Fruit fly (Drosophila melanogaster) whole organism, embryonic: ENCODE results near the gene CG15201.

Experiments
- CG10209 ChIP-seq: fragments of 200-800 bp; sonication (Bioruptor generic); optimal IDR thresholded peaks from 3 replicates; lab custom pipeline; 2017; ENCODE audit warnings: missing biosample characterization, mild to moderate bottlenecking, missing genetic modification characterization, missing genetic modification reagents
- CG1024 ChIP-seq: fragments of 200-800 bp; sonication (Bioruptor generic); IDR thresholded peaks from 2 replicates; pipeline ENCODE4 v1.3.6; 2022; ENCODE audit warnings: missing biosample characterization, missing genetic modification characterization
- CG12659 ChIP-seq: fragments of 200-800 bp; sonication (Bioruptor generic); optimal IDR thresholded peaks from 3 replicates; lab custom pipeline; 2017; ENCODE audit warnings: mild to moderate bottlenecking, missing biosample characterization, missing genetic modification reagents, missing genetic modification characterization
- CG12769 ChIP-seq: fragments of 200-800 bp; sonication (Bioruptor generic); optimal IDR thresholded peaks from 2 replicates; lab custom pipeline; 2019; ENCODE audit warnings: missing biosample characterization, mild to moderate bottlenecking, missing genetic modification characterization, moderate library complexity
- CG2120 ChIP-seq: fragments of 200-800 bp; sonication (Bioruptor generic); optimal IDR thresholded peaks from 3 replicates; lab custom pipeline; 2016; ENCODE audit warnings: missing biosample characterization, missing genetic modification characterization
- CG2199 ChIP-seq: fragments of 200-800 bp; sonication (Bioruptor generic); IDR thresholded peaks from 3 replicates; pipeline ENCODE4 v1.3.6; 2022; ENCODE audit warnings: missing biosample characterization, missing genetic modification characterization
- CG32532 ChIP-seq: fragments of 200-800 bp; sonication (Bioruptor generic); IDR thresholded peaks from 2 replicates; pipeline ENCODE4 v1.3.6; 2022; ENCODE audit warnings: missing biosample characterization, missing genetic modification characterization
- CG3407 ChIP-seq: fragments of 200-800 bp; sonication (Bioruptor generic); optimal IDR thresholded peaks from 2 replicates; lab custom pipeline; 2018; ENCODE audit warnings: missing biosample characterization, mild to moderate bottlenecking, missing genetic modification characterization
- CG3995 ChIP-seq: fragments of 200-800 bp; sonication (Bioruptor generic); optimal IDR thresholded peaks from 3 replicates; lab custom pipeline; 2016; ENCODE audit warnings: missing biosample characterization, missing genetic modification characterization
- CG42726 ChIP-seq: fragments of 200-800 bp; sonication (Bioruptor generic); IDR thresholded peaks from 2 replicates; pipeline ENCODE4 v1.3.6; 2022; ENCODE audit warnings: missing biosample characterization, missing genetic modification characterization; ENCODE audit not compliant: partially characterized antibody
- CG4328 ChIP-seq: fragments of 200-800 bp; sonication (Bioruptor generic); optimal IDR thresholded peaks from 3 replicates; lab custom pipeline; 2017; ENCODE audit warnings: missing biosample characterization, missing genetic modification reagents, missing genetic modification characterization
- CG6813 ChIP-seq: fragments of 200-800 bp; sonication (Bioruptor generic); optimal IDR thresholded peaks from 2 replicates; lab custom pipeline; 2017; ENCODE audit warnings: missing biosample characterization, missing genetic modification characterization, mild to moderate bottlenecking, moderate library complexity, missing genetic modification reagents
- CG7839 ChIP-seq: fragments of 200-800 bp; sonication (Bioruptor generic); optimal IDR thresholded peaks from 3 replicates; lab custom pipeline; 2018; ENCODE audit warnings: missing biosample characterization, mild to moderate bottlenecking, missing genetic modification characterization, moderate library complexity
- CG8281 ChIP-seq: fragments of 200-800 bp; sonication (Bioruptor generic); optimal IDR thresholded peaks from 2 replicates; lab custom pipeline; 2018; ENCODE audit warnings: missing biosample characterization, mild to moderate bottlenecking, missing genetic modification characterization, moderate library complexity
- Dfd ChIP-seq, 2 experiments: fragments of >200 bp; optimal IDR thresholded peaks; 2 replicates each; lab custom pipeline; 2017; ENCODE audit warnings: missing biosample characterization in 2 of 2, missing genetic modification characterization in 2 of 2
- Hand ChIP-seq: fragments of 200-800 bp; sonication (Bioruptor generic); optimal IDR thresholded peaks from 2 replicates; lab custom pipeline; 2017; ENCODE audit warnings: mild to moderate bottlenecking, missing biosample characterization, missing genetic modification reagents, missing genetic modification characterization
- Jarid2 ChIP-seq: fragments of 200-800 bp; sonication (Bioruptor generic); optimal IDR thresholded peaks from 3 replicates; lab custom pipeline; 2017; ENCODE audit warnings: mild to moderate bottlenecking, missing biosample characterization, missing genetic modification reagents, missing genetic modification characterization
- Lhr ChIP-seq: fragments of 200-800 bp; sonication (Bioruptor generic); optimal IDR thresholded peaks from 3 replicates; lab custom pipeline; 2017; ENCODE audit warnings: mild to moderate bottlenecking, missing biosample characterization, missing genetic modification reagents, missing genetic modification characterization
- NC2α ChIP-seq: fragments of 200-800 bp; sonication (Bioruptor generic); optimal IDR thresholded peaks from 2 replicates; lab custom pipeline; 2016; ENCODE audit warnings: missing biosample characterization, missing genetic modification characterization
- NFAT ChIP-seq: fragments of 200-800 bp; sonication (Bioruptor generic); IDR thresholded peaks from 2 replicates; pipeline ENCODE4 v1.3.6; 2022; ENCODE audit warnings: missing biosample characterization, missing genetic modification characterization
- NK7.1 ChIP-seq: fragments of 200-800 bp; sonication (Bioruptor generic); optimal IDR thresholded peaks from 3 replicates; lab custom pipeline; 2016; ENCODE audit warnings: missing biosample characterization, missing genetic modification characterization
- Nf-YB ChIP-seq: fragments of 200-800 bp; sonication (Bioruptor generic); optimal IDR thresholded peaks from 3 replicates; lab custom pipeline; 2019; ENCODE audit warnings: missing biosample characterization, mild to moderate bottlenecking, missing genetic modification characterization, moderate library complexity
- Side ChIP-seq: fragments of 200-800 bp; sonication (Bioruptor generic); optimal IDR thresholded peaks from 2 replicates; lab custom pipeline; 2016; ENCODE audit warnings: missing biosample characterization, missing genetic modification characterization
- Taf1 ChIP-seq: fragments of 200-800 bp; sonication (Bioruptor generic); IDR thresholded peaks from 2 replicates; pipeline ENCODE4 v1.3.6; 2022; ENCODE audit warnings: missing biosample characterization, missing genetic modification characterization
- Xrp1 ChIP-seq: fragments of 200-800 bp; sonication (Bioruptor generic); IDR thresholded peaks from 2 replicates; pipeline ENCODE4 v1.3.6; 2022; ENCODE audit warnings: missing biosample characterization, missing genetic modification characterization
- YL-1 ChIP-seq: fragments of 200-800 bp; sonication (Bioruptor generic); optimal IDR thresholded peaks from 3 replicates; lab custom pipeline; 2017; ENCODE audit warnings: missing biosample characterization, mild to moderate bottlenecking, missing genetic modification characterization
- ash1 ChIP-seq: fragments of 200-800 bp; sonication (Bioruptor generic); optimal IDR thresholded peaks from 2 replicates; lab custom pipeline; 2018; ENCODE audit warnings: missing biosample characterization, mild to moderate bottlenecking, missing genetic modification characterization
- cg ChIP-seq: fragments of 200-800 bp; sonication (Bioruptor generic); optimal IDR thresholded peaks from 3 replicates; lab custom pipeline; 2019; ENCODE audit warnings: missing biosample characterization, mild to moderate bottlenecking, missing genetic modification characterization, moderate library complexity
- ci ChIP-seq: fragments of 200-800 bp; sonication (Bioruptor generic); IDR thresholded peaks from 3 replicates; pipeline ENCODE4 v1.3.6; 2022; ENCODE audit warnings: missing biosample characterization, missing genetic modification characterization
- cwo ChIP-seq: fragments of 200-800 bp; sonication (Bioruptor generic); optimal IDR thresholded peaks from 3 replicates; lab custom pipeline; 2017; ENCODE audit warnings: missing biosample characterization, missing genetic modification characterization, mild to moderate bottlenecking, moderate library complexity, missing genetic modification reagents
- dysf ChIP-seq: fragments of 200-800 bp; sonication (Bioruptor generic); IDR thresholded peaks from 3 replicates; pipeline ENCODE4 v1.3.6; 2022; ENCODE audit warnings: missing biosample characterization, missing genetic modification characterization
- grn ChIP-seq: fragments of 200-800 bp; sonication (Bioruptor generic); optimal IDR thresholded peaks from 3 replicates; lab custom pipeline; 2017; ENCODE audit warnings: missing biosample characterization, missing genetic modification characterization
- ham ChIP-seq: fragments of 200-800 bp; sonication (Bioruptor generic); IDR thresholded peaks from 2 replicates; pipeline ENCODE4 v1.3.6; 2022; ENCODE audit warnings: missing biosample characterization, missing genetic modification characterization
- lov ChIP-seq, 2 experiments: fragments of 200-800 bp in 1 of 2; fragments of >200 bp in 1 of 2; sonication (Bioruptor generic) in 1 of 2; IDR thresholded peaks in 1 of 2; optimal IDR thresholded peaks in 1 of 2; 2 replicates in 1 of 2; 3 replicates in 1 of 2; pipeline versions ENCODE4 v1.3.6 to Lab custom; 2017 to 2022; ENCODE audit warnings: missing biosample characterization in 1 of 2, missing genetic modification characterization in 1 of 2
- luna ChIP-seq: fragments of 200-800 bp; sonication (Bioruptor generic); optimal IDR thresholded peaks from 2 replicates; lab custom pipeline; 2016; ENCODE audit warnings: missing biosample characterization, missing genetic modification characterization
- mld ChIP-seq: fragments of 200-800 bp; sonication (Bioruptor generic); IDR thresholded peaks from 3 replicates; pipeline ENCODE4 v1.3.6; 2022; ENCODE audit warnings: missing biosample characterization, missing genetic modification characterization; ENCODE audit not compliant: partially characterized antibody
- nerfin-2 ChIP-seq: fragments of 200-800 bp; sonication (Bioruptor generic); IDR thresholded peaks from 2 replicates; pipeline ENCODE4 v1.3.6; 2022; ENCODE audit warnings: missing biosample characterization, missing genetic modification characterization; ENCODE audit not compliant: partially characterized antibody
- pan ChIP-seq, 4 experiments: fragments of >200 bp in 3 of 4; fragments of 200-800 bp in 1 of 4; sonication (Bioruptor generic) in 1 of 4; optimal IDR thresholded peaks in 3 of 4; IDR thresholded peaks in 1 of 4; 2 replicates each; pipeline versions ENCODE4 v1.3.6 to Lab custom; 2017 to 2022; ENCODE audit warnings: missing biosample characterization in 2 of 4, missing genetic modification characterization in 2 of 4, mixed read lengths in 1 of 4
- phol ChIP-seq: fragments of 200-800 bp; sonication (Bioruptor generic); optimal IDR thresholded peaks from 3 replicates; lab custom pipeline; 2018; ENCODE audit warnings: missing biosample characterization, mild to moderate bottlenecking, missing genetic modification characterization, moderate library complexity
- pros ChIP-seq: fragments of 200-800 bp; sonication (Bioruptor generic); optimal IDR thresholded peaks from 3 replicates; lab custom pipeline; 2019; ENCODE audit warnings: missing biosample characterization, mild to moderate bottlenecking, missing genetic modification characterization, moderate library complexity
- psq ChIP-seq: fragments of 200-800 bp; sonication (Bioruptor generic); optimal IDR thresholded peaks from 2 replicates; lab custom pipeline; 2017; ENCODE audit warnings: missing biosample characterization, missing genetic modification characterization
- run ChIP-seq: fragments of 200-800 bp; sonication (Bioruptor generic); optimal IDR thresholded peaks from 3 replicates; lab custom pipeline; 2018; ENCODE audit warnings: missing biosample characterization, mild to moderate bottlenecking, missing genetic modification characterization
- sens ChIP-seq: fragments of 200-800 bp; sonication (Bioruptor generic); peaks from one replicate; lab custom pipeline; 2016; ENCODE audit warnings: missing biosample characterization, missing genetic modification characterization
- slou ChIP-seq: fragments of 200-800 bp; sonication (Bioruptor generic); optimal IDR thresholded peaks from 3 replicates; lab custom pipeline; 2016; ENCODE audit warnings: missing biosample characterization, missing genetic modification characterization
- stwl ChIP-seq: fragments of 200-800 bp; sonication (Bioruptor generic); optimal IDR thresholded peaks from 3 replicates; lab custom pipeline; 2018; ENCODE audit warnings: missing biosample characterization, mild to moderate bottlenecking, missing genetic modification characterization, moderate library complexity
- tio ChIP-seq: fragments of 200-800 bp; sonication (Bioruptor generic); optimal IDR thresholded peaks from 2 replicates; lab custom pipeline; 2017; ENCODE audit warnings: missing biosample characterization, missing genetic modification characterization, inconsistent platforms
- vvl ChIP-seq: fragments of 200-800 bp; sonication (Bioruptor generic); IDR thresholded peaks from 2 replicates; pipeline ENCODE4 v1.3.6; 2022; ENCODE audit warnings: missing biosample characterization, missing genetic modification characterization
- zen ChIP-seq: fragments of 200-800 bp; sonication (Bioruptor generic); optimal IDR thresholded peaks from 3 replicates; lab custom pipeline; 2018; ENCODE audit warnings: missing biosample characterization, mild to moderate bottlenecking, missing genetic modification characterization, moderate library complexity

Gene CG15201

dm6 chrX:11108845-11109450 is 35.0 kb upstream of the CG15201 start (continued):
- no peak for TF ChIP-seq lov (optimal IDR thresholded peaks at IDR 0.05; lab: Kevin White, UChicago)
- TF ChIP-seq lov (GFP tag; IDR thresholded peaks at IDR 0.05; lab: Robert Waterston, UW), result no peak
- TF ChIP-seq Lhr, result no peak
- TF ChIP-seq CG32532 (GFP tag; lab: Robert Waterston, UW), result peak; percentile 53; the same call in 1 of the 2 replicates
- TF ChIP-seq Dfd (GFP tag; optimal IDR thresholded peaks at IDR 0.05; lab: Kevin White, UChicago), result peak in 1 of 2 experiments; percentile 68
- no peak for TF ChIP-seq NK7.1
- TF ChIP-seq sens (GFP tag; lab: Kevin White, UChicago), result peak; percentile 75
- no peak for TF ChIP-seq nerfin-2 (GFP tag; lab: Robert Waterston, UW)
- peak; percentile 36; the same call in 1 of the 2 replicates for TF ChIP-seq vvl
- TF ChIP-seq tio, result no peak
- TF ChIP-seq psq, result no peak
- no peak for TF ChIP-seq CG10209 (GFP tag; lab: Kevin White, UChicago)
- TF ChIP-seq stwl (tag; lab: Kevin White, UChicago), result peak; percentile 23
- no peak for TF ChIP-seq Jarid2 (GFP tag; lab: Kevin White, UChicago)
- peak; percentile 54 for TF ChIP-seq cg (GFP tag; lab: Kevin White, UChicago)
- TF ChIP-seq NC2α (GFP tag; lab: Kevin White, UChicago), result no peak
- TF ChIP-seq CG12769, result no peak
- no peak for TF ChIP-seq Xrp1 (GFP tag; lab: Robert Waterston, UW)
- TF ChIP-seq CG7839 (tag; lab: Kevin White, UChicago), result no peak
- TF ChIP-seq YL-1 (GFP tag; lab: Kevin White, UChicago), result peak; percentile 49
- no peak for TF ChIP-seq Hand (GFP tag; lab: Kevin White, UChicago)
- no peak for TF ChIP-seq mld
- no peak for TF ChIP-seq luna (GFP tag; lab: Kevin White, UChicago)
- no peak for TF ChIP-seq ash1 (GFP tag; lab: Kevin White, UChicago)
- TF ChIP-seq Nf-YB (GFP tag; lab: Kevin White, UChicago), result no peak
- TF ChIP-seq dysf, result no peak
- peak; percentile 29; the same call in 1 of the 2 replicates for TF ChIP-seq NFAT (GFP tag; lab: Robert Waterston, UW)
- TF ChIP-seq ci, result 0 out of 3 replicates have a peak, but pooled peaks have one; percentile 7
- TF ChIP-seq CG3407 (GFP tag; lab: Kevin White, UChicago), result no peak
- no peak for TF ChIP-seq CG8281
- no peak for TF ChIP-seq CG1024 (GFP tag; lab: Robert Waterston, UW)
- TF ChIP-seq CG12659 (GFP tag; lab: Kevin White, UChicago), result no peak
- TF ChIP-seq CG6813 (GFP tag; lab: Kevin White, UChicago), result no peak
- TF ChIP-seq CG4328 (GFP tag; lab: Kevin White, UChicago), result no peak
- 0 out of 2 replicates have a peak, but pooled peaks have one; percentile 36 for TF ChIP-seq CG42726 (GFP tag; lab: Robert Waterston, UW)
- TF ChIP-seq cwo (GFP tag; lab: Kevin White, UChicago), result peak; percentile 5
- TF ChIP-seq grn (GFP tag; lab: Kevin White, UChicago), result no peak
- no peak for TF ChIP-seq Side
- peak; percentile 30 for TF ChIP-seq CG2120 (GFP tag; lab: Kevin White, UChicago)
- no peak for TF ChIP-seq ham (GFP tag; lab: Robert Waterston, UW)
- no peak for TF ChIP-seq CG3995
- no peak for TF ChIP-seq pan (optimal IDR thresholded peaks at IDR 0.05; lab: Kevin White, UChicago)
- peak in 1 of 2 experiments; percentile 56 for TF ChIP-seq pan (GFP tag; optimal IDR thresholded peaks at IDR 0.05 in 1 of 2, IDR thresholded peaks at IDR 0.05 in 1 of 2)
- TF ChIP-seq Taf1 (GFP tag; lab: Robert Waterston, UW), result no peak
- TF ChIP-seq phol (tag; lab: Kevin White, UChicago), result peak; percentile 12
- TF ChIP-seq pros (GFP tag; lab: Kevin White, UChicago), result peak; percentile 59
- TF ChIP-seq zen (tag; lab: Kevin White, UChicago), result no peak
- no peak for TF ChIP-seq run (tag; lab: Kevin White, UChicago)
- TF ChIP-seq CG2199, result 0 out of 3 replicates have a peak, but pooled peaks have one; percentile 16
- no peak for TF ChIP-seq slou (GFP tag; lab: Kevin White, UChicago)
